Fruit fly (Drosophila melanogaster) S2 (cell line): ENCODE data around the gene Gem2.

ENCODE experiments used
- CG8478 ChIP-seq: fragments of >200 bp; optimal IDR thresholded peaks from 2 replicates; lab custom pipeline; 2018
- CTCF ChIP-seq, 2 experiments: fragments of >200 bp; optimal IDR thresholded peaks; 2 replicates each; lab custom pipeline; 2018

DNA sequence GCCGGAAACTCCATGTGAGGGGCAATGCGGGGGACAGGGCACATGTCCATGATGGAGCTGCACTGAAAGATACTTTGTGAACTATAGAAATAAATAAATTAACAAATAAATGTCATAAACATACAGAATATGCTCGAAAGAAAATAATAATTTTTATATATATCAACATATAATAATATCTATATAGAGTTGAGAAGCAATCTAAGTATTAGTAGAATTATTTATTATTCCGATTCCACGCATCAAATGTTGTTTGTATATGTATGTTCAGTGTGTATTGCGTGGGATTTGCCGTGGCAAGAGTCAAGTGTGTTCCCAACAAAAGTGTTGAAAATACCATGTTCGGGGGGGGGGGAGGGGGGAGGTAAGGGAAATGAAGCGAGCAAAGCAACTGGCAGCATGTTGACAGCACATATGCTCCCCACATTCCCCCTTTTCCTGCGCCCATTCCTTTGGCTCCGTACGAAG lies 43.3 kb downstream of the Gem2 start:
- TF ChIP-seq CG8478 (lab: Kevin White, UChicago) (no peak), CTCF (optimal IDR thresholded peaks at IDR 0.05; lab: Kevin White, UChicago) (no peak)
